Worm (Caenorhabditis elegans): ENCODE data around the gene T09F3.5.

The T09F3.5 gene

DNA sequence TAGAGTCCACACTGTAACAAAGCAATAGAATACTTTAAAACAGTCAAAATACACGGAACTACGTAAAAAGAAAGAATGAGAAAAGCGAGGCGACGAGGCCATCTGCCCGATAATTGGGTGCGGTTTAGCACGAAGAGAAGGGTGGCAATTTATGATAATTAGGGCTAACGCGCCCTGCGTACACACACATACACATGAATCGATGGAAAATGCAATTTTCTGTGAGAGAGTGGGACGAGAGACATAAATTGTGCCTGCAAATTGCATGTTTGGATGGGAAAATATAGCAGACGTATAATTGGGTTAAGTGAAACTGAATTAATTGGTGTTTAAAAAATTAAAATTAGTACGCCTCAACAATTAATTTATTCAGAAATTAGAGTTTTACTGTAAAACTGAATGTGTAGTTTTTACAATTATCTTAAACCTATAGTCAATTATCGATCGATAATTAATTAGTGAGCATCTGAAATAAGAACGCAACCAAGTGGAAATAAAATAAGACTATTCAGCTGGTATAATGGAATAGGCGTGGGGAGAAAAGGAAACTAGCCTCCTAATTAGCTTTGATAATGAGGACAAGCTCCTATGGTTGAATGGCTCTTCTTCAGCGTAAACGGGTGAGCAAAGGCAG, 23.0 kb upstream of the T09F3.5 start:
- TF ChIP-seq ref-1 (GFP tag; conservative IDR thresholded peaks at IDR 0.05) (no peak), ztf-23 (GFP tag; IDR thresholded peaks at IDR 0.05) (no peak), med-1 (GFP tag; optimal IDR thresholded peaks at IDR 0.05; ENCODE audit: insufficient read depth) (no peak), tab-1 (GFP tag; IDR thresholded peaks at IDR 0.05) (no peak), ztf-29 (GFP tag; IDR thresholded peaks at IDR 0.05) (no peak), T22C8.4 (GFP tag; IDR thresholded peaks at IDR 0.05) (no peak)

DNA sequence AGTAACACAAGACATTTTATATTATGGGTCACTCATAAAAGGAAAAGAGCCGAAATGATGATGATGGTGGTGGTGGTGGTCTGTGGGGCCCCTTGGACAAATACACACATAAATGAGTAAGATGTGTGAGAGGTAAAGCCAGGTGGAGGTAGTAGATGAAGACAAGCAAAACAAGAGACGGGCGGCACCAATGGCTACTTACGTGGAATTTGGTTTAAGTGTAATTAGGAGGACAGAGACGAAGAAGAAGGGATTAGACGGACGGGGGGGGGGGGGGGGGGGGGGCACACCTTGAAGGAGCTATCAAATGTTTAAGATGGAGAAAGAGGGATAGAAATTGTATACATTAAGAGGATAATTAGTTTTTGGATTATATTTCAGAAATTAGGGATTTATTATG, 21.9 kb upstream of the T09F3.5 start:
- TF ChIP-seq tab-1 (GFP tag; IDR thresholded peaks at IDR 0.05) (no peak), cog-1 (tag; optimal IDR thresholded peaks at IDR 0.05) (no peak), flt-1 (GFP tag; IDR thresholded peaks at IDR 0.05) (no peak), ztf-23 (GFP tag; IDR thresholded peaks at IDR 0.05) (no peak), klf-2 (GFP tag; conservative IDR thresholded peaks at IDR 0.05) (no peak), T22C8.4 (GFP tag; IDR thresholded peaks at IDR 0.05) (no peak), med-1 (GFP tag; optimal IDR thresholded peaks at IDR 0.05; ENCODE audit: insufficient read depth) (no peak), ztf-29 (GFP tag; IDR thresholded peaks at IDR 0.05) (no peak), ref-1 (GFP tag; conservative IDR thresholded peaks at IDR 0.05) (no peak)

DNA sequence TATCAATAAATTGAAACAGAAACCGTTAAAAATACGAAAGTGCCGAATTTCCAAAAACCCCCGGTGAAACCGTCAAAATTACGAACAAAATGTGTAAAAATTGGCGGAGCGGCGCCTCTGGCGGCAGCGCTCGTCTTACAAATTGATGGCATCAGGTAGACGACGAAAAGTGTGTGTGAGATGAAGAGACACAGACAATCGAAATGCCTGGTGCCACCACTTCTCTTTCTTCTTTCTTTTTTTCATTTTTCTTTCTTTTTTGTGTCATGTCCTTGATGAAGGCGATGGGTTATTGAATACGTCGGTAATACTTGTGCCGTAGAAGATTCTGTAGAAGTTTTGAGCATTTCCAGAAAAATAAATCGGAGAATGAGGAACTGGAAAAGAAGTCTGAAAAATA, 18.8 kb upstream of the T09F3.5 start:
- TF ChIP-seq med-1 (GFP tag; optimal IDR thresholded peaks at IDR 0.05; ENCODE audit: insufficient read depth) (no peak), ztf-29 (GFP tag; IDR thresholded peaks at IDR 0.05) (no peak), klf-2 (GFP tag; conservative IDR thresholded peaks at IDR 0.05) (no peak), cog-1 (tag; optimal IDR thresholded peaks at IDR 0.05) (no peak), T22C8.4 (GFP tag; IDR thresholded peaks at IDR 0.05) (no peak), flt-1 (GFP tag; IDR thresholded peaks at IDR 0.05) (no peak)

DNA sequence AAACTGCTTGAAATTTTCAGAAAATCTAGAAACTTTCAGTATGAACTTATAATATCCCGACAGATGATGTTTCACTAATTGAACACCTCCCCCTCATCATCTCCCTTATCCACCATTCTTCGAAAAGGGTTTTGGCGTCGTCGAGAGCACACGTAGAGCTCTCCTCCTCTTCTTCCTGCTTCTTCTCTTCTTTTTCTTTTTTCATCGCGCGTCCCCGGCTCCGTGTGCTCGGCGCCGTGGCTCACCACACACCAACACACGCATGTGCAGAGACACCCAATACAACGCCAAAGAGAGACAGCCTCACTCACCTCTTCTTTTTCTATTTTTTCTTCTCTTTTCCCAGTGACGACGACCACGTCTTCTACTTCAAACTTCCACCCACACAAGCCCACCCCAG, 17.1 kb upstream of the T09F3.5 start:
- TF ChIP-seq ref-1 (GFP tag; conservative IDR thresholded peaks at IDR 0.05) (no peak), ztf-29 (GFP tag; IDR thresholded peaks at IDR 0.05) (no peak), tab-1 (GFP tag; IDR thresholded peaks at IDR 0.05) (no peak), flt-1 (GFP tag; IDR thresholded peaks at IDR 0.05) (no peak), cog-1 (tag; optimal IDR thresholded peaks at IDR 0.05) (no peak), klf-2 (GFP tag; conservative IDR thresholded peaks at IDR 0.05) (no peak), T22C8.4 (GFP tag; IDR thresholded peaks at IDR 0.05) (no peak), ztf-23 (GFP tag; IDR thresholded peaks at IDR 0.05) (no peak), med-1 (GFP tag; optimal IDR thresholded peaks at IDR 0.05; ENCODE audit: insufficient read depth) (no peak)

DNA sequence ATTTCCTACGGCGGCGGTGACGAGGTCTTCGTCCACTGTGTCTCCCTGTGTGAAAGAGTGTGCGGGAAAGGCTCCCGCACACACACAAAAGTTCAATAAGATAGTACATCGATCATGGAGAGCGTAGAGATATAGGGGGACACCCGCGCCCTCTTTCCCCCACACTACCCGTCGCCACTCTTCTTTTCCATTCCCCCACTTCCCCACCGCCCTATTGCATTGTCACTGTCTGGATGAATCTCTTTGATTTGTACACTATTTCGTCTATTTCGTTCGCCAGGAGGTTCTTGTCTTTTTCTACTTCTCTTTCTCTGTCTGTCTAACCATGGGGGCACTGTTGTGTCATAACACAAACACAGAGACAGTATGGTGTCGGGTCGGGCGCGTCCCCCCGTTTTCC, 14.4 kb upstream of the T09F3.5 start:
- TF ChIP-seq cog-1 (tag; optimal IDR thresholded peaks at IDR 0.05), result peak; percentile 49
- TF ChIP-seq ref-1 (GFP tag; conservative IDR thresholded peaks at IDR 0.05), result no peak

DNA sequence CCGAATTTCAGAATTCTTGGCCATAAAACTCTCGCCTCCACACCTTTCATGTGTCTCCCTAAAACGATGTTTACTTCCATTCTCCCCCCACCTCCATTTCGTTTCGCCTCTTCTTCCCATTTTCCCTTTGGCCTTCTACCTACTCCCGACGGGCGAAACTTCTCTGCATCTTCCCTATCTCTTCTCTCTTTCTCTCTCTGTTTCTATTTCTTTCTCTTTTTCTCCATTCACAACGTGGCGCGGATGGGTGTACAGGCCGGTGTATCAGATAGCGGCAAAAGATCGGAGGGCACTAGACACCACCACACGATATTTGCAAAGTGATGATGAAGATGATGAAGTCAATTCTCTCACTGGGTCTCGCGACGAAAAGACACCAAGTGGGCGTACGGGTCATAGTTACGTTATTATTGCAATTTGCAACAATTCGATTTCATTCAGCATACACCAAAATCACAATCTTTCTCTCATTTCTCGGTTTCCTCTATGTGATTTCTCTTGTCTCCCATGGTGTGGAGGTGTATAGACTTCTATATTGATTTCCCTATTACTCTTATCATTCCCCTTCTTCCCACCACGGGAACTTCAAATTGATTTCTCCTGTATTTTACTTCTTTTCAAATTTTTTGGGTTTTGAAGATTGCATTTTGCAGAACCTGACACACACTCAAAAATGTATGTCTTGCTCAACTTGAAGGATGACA, 11.8 kb upstream of the T09F3.5 start, which contains the start of gene ztf-27:
ztf-27 (plus strand) TSS at position 654 of the 704 bp plus-strand sequence.
- TF ChIP-seq ztf-29 (GFP tag; IDR thresholded peaks at IDR 0.05), result no peak
- TF ChIP-seq tab-1 (GFP tag; IDR thresholded peaks at IDR 0.05), result no peak
- no peak for TF ChIP-seq flt-1 (GFP tag; IDR thresholded peaks at IDR 0.05)
- TF ChIP-seq klf-2 (GFP tag; conservative IDR thresholded peaks at IDR 0.05), result no peak

DNA sequence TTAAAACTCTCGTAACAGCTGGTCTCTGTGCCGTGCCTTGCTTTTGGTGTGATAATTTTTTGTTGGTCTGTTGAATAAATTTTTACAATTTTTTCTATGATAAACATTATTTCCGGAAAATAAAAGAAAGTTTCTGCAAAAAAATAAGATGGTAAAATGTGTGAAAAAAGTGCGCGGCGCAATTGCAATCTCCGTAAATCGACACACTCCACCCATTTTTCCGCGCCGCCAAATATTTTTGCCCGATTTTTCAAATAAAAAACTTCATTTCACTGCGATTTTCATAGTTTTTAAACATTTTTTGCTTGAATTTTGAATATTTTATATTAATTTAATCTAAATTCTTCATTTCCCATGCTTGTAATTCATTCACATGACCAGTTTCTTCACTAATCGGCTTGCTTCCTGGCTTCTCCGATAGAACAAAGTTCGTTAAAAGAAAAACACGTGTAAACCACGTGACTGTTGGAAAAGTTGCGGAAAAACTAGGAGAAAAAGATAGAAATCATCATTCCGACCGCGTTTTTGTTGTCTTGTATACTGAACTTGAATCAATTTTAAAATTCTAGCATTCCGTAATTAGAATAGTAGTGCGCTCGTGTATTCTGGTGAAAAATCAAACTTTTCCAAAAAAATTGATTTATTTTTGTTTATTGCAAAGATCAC, 8.5 kb upstream of the T09F3.5 start:
- TF ChIP-seq ztf-23 (GFP tag; IDR thresholded peaks at IDR 0.05), result peak; percentile 67; the same call in 1 of the 2 replicates
- TF ChIP-seq T22C8.4 (GFP tag; IDR thresholded peaks at IDR 0.05), result no peak
- TF ChIP-seq cog-1 (tag; optimal IDR thresholded peaks at IDR 0.05), result peak; percentile 35
- TF ChIP-seq flt-1 (GFP tag; IDR thresholded peaks at IDR 0.05), result peak; percentile 77
- TF ChIP-seq med-1 (GFP tag; optimal IDR thresholded peaks at IDR 0.05; ENCODE audit: insufficient read depth), result peak; percentile 60
- TF ChIP-seq klf-2 (GFP tag; conservative IDR thresholded peaks at IDR 0.05), result 0 out of 2 replicates have a peak, but pooled peaks have one; percentile 30
- peak; percentile 58; the same call in 1 of the 2 replicates for TF ChIP-seq tab-1 (GFP tag; IDR thresholded peaks at IDR 0.05)
- TF ChIP-seq ztf-29 (GFP tag; IDR thresholded peaks at IDR 0.05), result no peak
- TF ChIP-seq ref-1 (GFP tag; conservative IDR thresholded peaks at IDR 0.05), result 0 out of 2 replicates have a peak, but pooled peaks have one; percentile 17

DNA sequence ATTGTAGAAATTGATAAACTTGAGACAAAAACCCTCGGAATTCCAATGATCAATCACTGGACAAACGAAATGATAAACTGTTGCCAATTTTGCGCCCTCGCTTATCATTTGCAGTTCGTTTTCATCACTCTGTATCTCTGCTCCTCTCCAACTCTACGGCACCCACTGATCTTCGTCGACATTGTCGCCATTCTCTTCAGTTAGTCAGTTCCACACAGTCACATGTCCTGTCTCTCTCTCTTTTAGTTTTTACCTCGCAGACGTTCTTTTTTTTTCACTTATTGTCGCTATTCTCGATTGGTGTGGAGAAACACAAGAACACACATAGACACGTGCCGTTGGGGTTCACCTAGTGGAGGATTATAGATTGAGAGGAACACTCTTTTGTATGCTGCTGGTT, 7.6 kb upstream of the T09F3.5 start:
- TF ChIP-seq ref-1 (GFP tag; conservative IDR thresholded peaks at IDR 0.05) (no peak), klf-2 (GFP tag; conservative IDR thresholded peaks at IDR 0.05) (no peak), ztf-29 (GFP tag; IDR thresholded peaks at IDR 0.05) (no peak), ztf-23 (GFP tag; IDR thresholded peaks at IDR 0.05) (no peak), tab-1 (GFP tag; IDR thresholded peaks at IDR 0.05) (no peak), med-1 (GFP tag; optimal IDR thresholded peaks at IDR 0.05; ENCODE audit: insufficient read depth) (no peak), T22C8.4 (GFP tag; IDR thresholded peaks at IDR 0.05) (no peak), flt-1 (GFP tag; IDR thresholded peaks at IDR 0.05) (no peak), cog-1 (tag; optimal IDR thresholded peaks at IDR 0.05) (no peak)

DNA sequence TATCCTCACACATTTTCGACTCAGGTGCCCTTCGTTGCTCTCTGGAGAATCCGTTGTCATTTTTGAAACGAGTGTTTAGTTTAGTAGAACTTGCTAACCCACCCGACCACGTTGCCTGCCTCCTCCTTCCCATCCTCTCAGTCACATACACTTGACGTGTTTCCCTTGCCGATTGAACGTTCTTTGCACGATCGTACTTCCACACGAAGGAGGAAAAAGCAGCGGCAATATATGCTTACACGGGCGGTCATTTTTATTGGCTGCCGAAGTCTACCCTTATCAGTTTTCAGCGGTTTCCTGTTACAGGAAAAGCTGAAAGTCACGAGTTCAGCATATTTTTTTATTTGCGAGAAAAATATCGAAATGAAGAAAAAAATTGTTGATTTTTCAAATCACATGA, 6.9 kb upstream of the T09F3.5 start:
- TF ChIP-seq klf-2 (GFP tag; conservative IDR thresholded peaks at IDR 0.05) (no peak), ztf-29 (GFP tag; IDR thresholded peaks at IDR 0.05) (no peak), cog-1 (tag; optimal IDR thresholded peaks at IDR 0.05) (no peak), ref-1 (GFP tag; conservative IDR thresholded peaks at IDR 0.05) (no peak), T22C8.4 (GFP tag; IDR thresholded peaks at IDR 0.05) (no peak), ztf-23 (GFP tag; IDR thresholded peaks at IDR 0.05) (no peak), med-1 (GFP tag; optimal IDR thresholded peaks at IDR 0.05; ENCODE audit: insufficient read depth) (no peak), tab-1 (GFP tag; IDR thresholded peaks at IDR 0.05) (no peak)

Data from whole organism, midembryonic.